Fruit fly (Drosophila melanogaster) whole organism, pupa: ENCODE results near the gene Nuak.

Experiments
- CG10348 ChIP-seq: fragments of 200-800 bp; sonication (Bioruptor generic); IDR thresholded peaks from 2 replicates; pipeline ENCODE4 v1.3.6; 2022; ENCODE audit warnings: missing biosample characterization, missing genetic modification characterization
- CG12605 ChIP-seq: fragments of 200-800 bp; sonication (Bioruptor generic); IDR thresholded peaks from 2 replicates; pipeline ENCODE4 v1.3.6; 2022; ENCODE audit warnings: missing biosample characterization, missing genetic modification characterization
- CG13204 ChIP-seq: fragments of 200-800 bp; sonication (Bioruptor generic); optimal IDR thresholded peaks from 2 replicates; lab custom pipeline; 2018; ENCODE audit warnings: missing biosample characterization, mild to moderate bottlenecking, missing genetic modification characterization, moderate library complexity
- CG14655 ChIP-seq: fragments of 200-800 bp; sonication (Bioruptor generic); optimal IDR thresholded peaks from 3 replicates; lab custom pipeline; 2017; ENCODE audit warnings: mild to moderate bottlenecking, missing biosample characterization, missing genetic modification reagents, missing genetic modification characterization
- CG15710 ChIP-seq: fragments of 200-800 bp; sonication (Bioruptor generic); optimal IDR thresholded peaks from 2 replicates; lab custom pipeline; 2018; ENCODE audit warnings: missing biosample characterization, mild to moderate bottlenecking, missing genetic modification characterization, moderate library complexity
- CG17806 ChIP-seq: fragments of 200-800 bp; sonication (Bioruptor generic); optimal IDR thresholded peaks from 2 replicates; lab custom pipeline; 2018; ENCODE audit warnings: missing biosample characterization, mild to moderate bottlenecking, missing genetic modification characterization, moderate library complexity
- CG32121 ChIP-seq: fragments of 200-800 bp; sonication (Bioruptor generic); IDR thresholded peaks from 2 replicates; pipeline ENCODE4 v1.3.6; 2022; ENCODE audit warnings: missing biosample characterization, missing genetic modification characterization
- CG34367 ChIP-seq: fragments of 200-800 bp; sonication (Bioruptor generic); optimal IDR thresholded peaks from 2 replicates; lab custom pipeline; 2018; ENCODE audit warnings: missing biosample characterization, mild to moderate bottlenecking, missing genetic modification characterization
- CG4496 ChIP-seq: fragments of 200-800 bp; sonication (Bioruptor generic); IDR thresholded peaks from 3 replicates; pipeline ENCODE4 v1.3.6; 2022; ENCODE audit warnings: missing biosample characterization, missing genetic modification characterization
- CG8159 ChIP-seq: fragments of 200-800 bp; sonication (Bioruptor generic); optimal IDR thresholded peaks from 3 replicates; lab custom pipeline; 2018; ENCODE audit warnings: missing biosample characterization, mild to moderate bottlenecking, missing genetic modification characterization, moderate library complexity
- CG8301 ChIP-seq: fragments of 200-800 bp; sonication (Bioruptor generic); optimal IDR thresholded peaks from 2 replicates; lab custom pipeline; 2018; ENCODE audit warnings: missing biosample characterization, mild to moderate bottlenecking, missing genetic modification characterization
- CG9948 ChIP-seq: fragments of 200-800 bp; sonication (Bioruptor generic); optimal IDR thresholded peaks from 2 replicates; lab custom pipeline; 2018; ENCODE audit warnings: missing biosample characterization, mild to moderate bottlenecking, missing genetic modification characterization, moderate library complexity
- D1 ChIP-seq: fragments of 200-800 bp; sonication (Bioruptor generic); optimal IDR thresholded peaks from 2 replicates; lab custom pipeline; 2018; ENCODE audit warnings: missing biosample characterization, mild to moderate bottlenecking, missing genetic modification characterization, moderate library complexity
- EcR ChIP-seq: fragments of 200-800 bp; sonication (Bioruptor generic); optimal IDR thresholded peaks from 3 replicates; lab custom pipeline; 2019; ENCODE audit warnings: missing biosample characterization, missing genetic modification characterization, mild to moderate bottlenecking, moderate library complexity, missing genetic modification reagents
- Ets98B ChIP-seq: fragments of 200-800 bp; sonication (Bioruptor generic); IDR thresholded peaks from 2 replicates; pipeline ENCODE4 v1.3.6; 2022; ENCODE audit warnings: missing biosample characterization, missing genetic modification characterization
- Pif1A ChIP-seq: fragments of 200-800 bp; sonication (Bioruptor generic); optimal IDR thresholded peaks from 3 replicates; lab custom pipeline; 2016; ENCODE audit warnings: missing biosample characterization, missing genetic modification characterization
- Pif1B ChIP-seq: fragments of 200-800 bp; sonication (Bioruptor generic); optimal IDR thresholded peaks from 3 replicates; lab custom pipeline; 2016; ENCODE audit warnings: missing biosample characterization, missing genetic modification characterization
- Snoo ChIP-seq: fragments of 200-800 bp; sonication (Bioruptor generic); optimal IDR thresholded peaks from 3 replicates; lab custom pipeline; 2017; ENCODE audit warnings: missing biosample characterization, mild to moderate bottlenecking, missing genetic modification characterization, inconsistent platforms
- fd96Ca ChIP-seq: fragments of 200-800 bp; sonication (Bioruptor generic); IDR thresholded peaks from 3 replicates; pipeline ENCODE4 v1.3.6; 2022; ENCODE audit warnings: missing biosample characterization, missing genetic modification characterization
- gl ChIP-seq: fragments of 200-800 bp; sonication (Bioruptor generic); optimal IDR thresholded peaks from 2 replicates; lab custom pipeline; 2018; ENCODE audit warnings: missing biosample characterization, mild to moderate bottlenecking, missing genetic modification characterization
- rn ChIP-seq: fragments of 200-800 bp; sonication (Bioruptor generic); IDR thresholded peaks from 2 replicates; pipeline ENCODE4 v1.3.6; 2022; ENCODE audit warnings: missing biosample characterization, missing genetic modification characterization

Gene Nuak

DNA sequence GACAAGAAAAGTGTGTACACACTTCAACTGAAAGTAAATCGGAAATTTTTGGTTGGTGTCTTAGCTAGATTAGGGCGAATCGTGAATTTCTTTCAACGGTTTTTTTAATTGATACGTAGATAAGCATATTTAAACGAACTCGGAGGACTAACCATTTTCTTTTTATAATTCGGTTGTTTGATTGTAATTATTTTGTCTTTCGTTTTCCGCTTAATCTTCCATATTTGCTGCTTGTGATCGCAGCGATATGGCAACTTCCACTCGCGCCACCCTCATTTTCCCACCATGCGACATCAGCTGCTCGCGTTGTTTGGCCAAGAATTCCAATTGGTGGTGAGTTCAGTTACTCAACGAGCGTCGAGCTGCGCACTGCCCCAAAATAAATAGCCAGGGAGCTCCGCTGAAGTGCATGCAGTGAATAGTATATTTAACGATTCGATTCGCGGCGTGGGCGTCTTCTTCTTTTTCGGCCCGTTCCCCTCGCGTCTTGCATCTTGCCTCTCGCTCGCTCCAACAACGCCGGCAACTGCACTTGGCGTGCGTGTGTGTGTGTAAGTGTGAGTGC, at the start of gene Nuak:
Gene Nuak, plus strand, starts transcription at position 335 of the 565 bp plus-strand sequence.
- peak; percentile 86 for TF ChIP-seq CG15710 (tag; lab: Kevin White, UChicago)
- TF ChIP-seq fd96Ca, result no peak
- TF ChIP-seq rn (GFP tag; lab: Robert Waterston, UW), result no peak
- TF ChIP-seq D1 (tag; lab: Kevin White, UChicago), result peak; percentile 5
- peak; percentile 65 for TF ChIP-seq CG14655 (GFP tag; lab: Kevin White, UChicago)
- TF ChIP-seq gl, result no peak
- no peak for TF ChIP-seq CG10348 (GFP tag; lab: Robert Waterston, UW)
- TF ChIP-seq Snoo (tag; lab: Kevin White, UChicago), result peak; percentile 73
- no peak for TF ChIP-seq CG4496 (GFP tag; lab: Robert Waterston, UW)
- TF ChIP-seq CG17806 (tag; lab: Kevin White, UChicago), result peak; percentile 74
- peak; percentile 60 for TF ChIP-seq CG9948
- TF ChIP-seq Pif1A (GFP tag; lab: Kevin White, UChicago), result peak; percentile 85
- TF ChIP-seq CG12605 (GFP tag; lab: Robert Waterston, UW), result no peak
- TF ChIP-seq CG32121 (GFP tag; lab: Robert Waterston, UW), result no peak
- TF ChIP-seq Ets98B, result no peak
- TF ChIP-seq CG8301 (tag; lab: Kevin White, UChicago), result peak; percentile 69
- peak; percentile 71 for TF ChIP-seq CG8159 (tag; lab: Kevin White, UChicago)
- TF ChIP-seq CG34367 (tag; lab: Kevin White, UChicago), result peak; percentile 59
- TF ChIP-seq CG13204, result peak; percentile 69
- peak; percentile 83 for TF ChIP-seq Pif1B
- peak; percentile 30 for TF ChIP-seq EcR (GFP tag; lab: Kevin White, UChicago)

DNA sequence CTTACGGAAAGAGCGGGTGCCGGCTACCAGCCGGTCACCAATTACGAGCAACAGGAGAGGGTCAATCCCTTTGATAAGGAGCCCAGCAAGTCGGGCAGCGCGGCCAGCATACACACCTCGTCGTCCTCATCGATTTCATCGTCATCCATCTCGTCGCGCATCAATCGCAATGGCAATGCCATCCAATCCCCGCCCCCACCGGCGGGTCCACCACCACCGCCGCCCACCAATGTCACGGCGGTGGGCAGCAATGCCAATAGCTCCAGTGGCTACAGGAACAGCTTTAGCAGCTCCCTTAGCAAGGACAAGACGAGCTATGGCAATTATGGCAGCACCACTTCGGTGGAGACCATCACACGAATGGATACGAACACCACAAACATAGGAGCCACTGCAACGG, 46.1 kb upstream of the Nuak start:
- TF ChIP-seq Pif1B, result no peak
- no peak for TF ChIP-seq Pif1A (GFP tag; lab: Kevin White, UChicago)
- TF ChIP-seq CG17806 (tag; lab: Kevin White, UChicago), result no peak
- TF ChIP-seq EcR (GFP tag; lab: Kevin White, UChicago), result no peak
- no peak for TF ChIP-seq CG34367 (tag; lab: Kevin White, UChicago)
- TF ChIP-seq CG4496 (GFP tag; lab: Robert Waterston, UW), result no peak
- TF ChIP-seq CG8159 (tag; lab: Kevin White, UChicago), result no peak
- TF ChIP-seq CG32121 (GFP tag; lab: Robert Waterston, UW), result no peak
- TF ChIP-seq fd96Ca, result no peak
- no peak for TF ChIP-seq Ets98B
- no peak for TF ChIP-seq CG9948

dm6 chr3R:10222416-10222815, 41.7 kb upstream of the Nuak start, which contains the start of gene CG12420:
Gene CG12420 (plus strand): TSS chr3R:10222698.
- TF ChIP-seq rn (GFP tag; lab: Robert Waterston, UW), result no peak
- no peak for TF ChIP-seq fd96Ca
- no peak for TF ChIP-seq CG32121 (GFP tag; lab: Robert Waterston, UW)
- TF ChIP-seq EcR (GFP tag; lab: Kevin White, UChicago), result no peak
- no peak for TF ChIP-seq gl
- no peak for TF ChIP-seq Snoo (tag; lab: Kevin White, UChicago)

DNA sequence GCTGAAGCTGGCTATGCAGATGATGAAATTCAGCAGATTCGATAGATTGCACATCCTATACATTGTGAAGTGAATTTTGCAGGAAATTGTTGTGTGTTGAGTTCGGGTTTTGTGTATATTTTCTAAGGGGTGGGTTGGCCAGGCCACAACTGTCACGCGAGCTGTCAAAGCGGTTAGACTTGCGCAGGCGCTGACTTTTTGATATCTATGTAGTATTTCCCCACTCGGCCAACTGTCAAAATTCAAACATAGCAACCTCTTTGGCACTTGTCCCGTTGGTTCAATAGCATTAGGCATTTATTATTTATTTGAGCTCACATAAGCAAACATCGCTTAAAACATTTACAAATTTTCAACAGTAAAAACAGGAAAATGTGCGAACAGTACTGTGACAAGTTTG, 39.5 kb upstream of the Nuak start, which contains the start of the genes CG12817 and CG34107:
Gene CG12817, minus strand, starts transcription at position 132 of the 400 bp plus-strand sequence.
Gene CG34107, plus strand, starts transcription at position 316 of the 400 bp plus-strand sequence.
- TF ChIP-seq CG15710 (tag; lab: Kevin White, UChicago), result no peak
- TF ChIP-seq CG8159 (tag; lab: Kevin White, UChicago), result no peak
- TF ChIP-seq Pif1A (GFP tag; lab: Kevin White, UChicago), result no peak
- TF ChIP-seq gl, result no peak
- no peak for TF ChIP-seq CG9948
- TF ChIP-seq CG4496 (GFP tag; lab: Robert Waterston, UW), result no peak
- TF ChIP-seq EcR (GFP tag; lab: Kevin White, UChicago), result no peak
- TF ChIP-seq Pif1B, result no peak
- no peak for TF ChIP-seq rn (GFP tag; lab: Robert Waterston, UW)

- TF ChIP-seq Pif1B, result no peak
- no peak for TF ChIP-seq CG4496 (GFP tag; lab: Robert Waterston, UW)
- no peak for TF ChIP-seq rn (GFP tag; lab: Robert Waterston, UW)
- TF ChIP-seq CG8301 (tag; lab: Kevin White, UChicago), result no peak
- no peak for TF ChIP-seq EcR (GFP tag; lab: Kevin White, UChicago)
- TF ChIP-seq fd96Ca, result no peak
- TF ChIP-seq CG17806 (tag; lab: Kevin White, UChicago), result no peak
- TF ChIP-seq CG13204, result no peak
- TF ChIP-seq CG10348 (GFP tag; lab: Robert Waterston, UW), result no peak
- no peak for TF ChIP-seq D1 (tag; lab: Kevin White, UChicago)
- TF ChIP-seq CG12605 (GFP tag; lab: Robert Waterston, UW), result no peak
- no peak for TF ChIP-seq Pif1A (GFP tag; lab: Kevin White, UChicago)
- no peak for TF ChIP-seq gl
- TF ChIP-seq CG9948, result no peak
- TF ChIP-seq CG8159 (tag; lab: Kevin White, UChicago), result no peak
- no peak for TF ChIP-seq CG14655 (GFP tag; lab: Kevin White, UChicago)
- no peak for TF ChIP-seq Snoo (tag; lab: Kevin White, UChicago)
- TF ChIP-seq CG15710 (tag; lab: Kevin White, UChicago), result no peak
Measured at dm6 chr3R:10225390-10225789, 38.7 kb upstream of the Nuak start, which contains the start of gene CG42795. Gene CG42795 (plus strand): TSS chr3R:10225690.
